Worm (Caenorhabditis elegans) whole organism, L3 larva: Measurements from ENCODE around the gene tag-290.

Experiments used
- ceh-82 ChIP-seq: fragments of 150-350 bp; optimal IDR thresholded peaks from 2 replicates; lab custom pipeline; 2014; ENCODE audit warnings: missing biosample characterization, missing genetic modification characterization
- unc-62 ChIP-seq: fragments of 150-350 bp; sonication (generic microtip); optimal IDR thresholded peaks from 4 replicates; lab custom pipeline; 2014; ENCODE audit warnings: missing biosample characterization, missing genetic modification reagents, missing genetic modification characterization
- ztf-11 ChIP-seq: fragments of 150-350 bp; optimal IDR thresholded peaks from 2 replicates; lab custom pipeline; 2014; ENCODE audit warnings: missing biosample characterization, missing genetic modification characterization

DNA sequence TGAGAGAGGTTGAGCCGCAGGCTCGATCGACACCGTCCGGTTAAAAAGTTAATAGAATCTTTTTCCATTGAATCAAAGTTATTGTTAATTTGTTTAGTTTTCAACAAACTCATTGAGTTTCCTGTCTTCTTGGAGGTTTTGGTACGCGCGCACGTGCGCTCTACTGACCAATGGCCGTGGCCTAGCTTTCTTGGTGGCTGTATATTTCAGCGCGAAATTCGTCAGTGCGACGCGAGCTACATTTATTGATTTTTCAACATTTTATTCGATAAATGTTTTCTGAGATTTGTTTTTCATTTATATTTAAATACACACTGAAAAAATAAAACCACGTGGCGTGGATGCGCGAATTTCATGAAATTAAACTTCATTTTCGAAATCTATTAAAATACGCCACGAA is 31.1 kb downstream of the tag-290 start, which contains the start of gene bir-1:
- TF ChIP-seq ztf-11 (tag; lab: Kevin White, UChicago), result no peak
- TF ChIP-seq unc-62 (GFP tag; lab: Kevin White, UChicago), result no peak
- TF ChIP-seq ceh-82 (tag; lab: Kevin White, UChicago), result no peak
